Worm (Caenorhabditis elegans) whole organism, L2 larva: ENCODE data around the gene aipr-1.

Source experiments
- C34F6.9 ChIP-seq: fragments of 150-350 bp; optimal IDR thresholded peaks from 2 replicates; lab custom pipeline; 2014; ENCODE audit warnings: missing biosample characterization, missing genetic modification characterization
- F13H6.1 ChIP-seq: sonication (generic microtip); optimal IDR thresholded peaks from 2 replicates; lab custom pipeline; 2016; ENCODE audit warnings: missing genetic modification characterization, missing compliant biosample characterization
- R02D3.7 ChIP-seq: fragments of 150-350 bp; optimal IDR thresholded peaks from 2 replicates; lab custom pipeline; 2014; ENCODE audit warnings: missing biosample characterization, missing genetic modification characterization
- Y55F3AM.14 ChIP-seq: fragments of 200-800 bp; sonication (Bioruptor generic); optimal IDR thresholded peaks from 2 replicates; lab custom pipeline; 2018; ENCODE audit warnings: mild to moderate bottlenecking, missing genetic modification characterization, missing compliant biosample characterization
- ZK546.5 ChIP-seq: sonication (generic microtip); optimal IDR thresholded peaks from 2 replicates; lab custom pipeline; 2017; ENCODE audit warnings: missing biosample characterization, missing genetic modification characterization
- alr-1 ChIP-seq: fragments of 150-350 bp; optimal IDR thresholded peaks from 2 replicates; lab custom pipeline; 2014; ENCODE audit warnings: missing biosample characterization, missing genetic modification characterization
- aly-2 ChIP-seq: fragments of 150-350 bp; optimal IDR thresholded peaks from 2 replicates; lab custom pipeline; 2014; ENCODE audit warnings: missing biosample characterization, missing genetic modification characterization
- ama-1 ChIP-seq: fragments of 150-350 bp; optimal IDR thresholded peaks from 2 replicates; lab custom pipeline; 2018; ENCODE audit warnings: inconsistent platforms
- blmp-1 ChIP-seq: sonication (generic microtip); optimal IDR thresholded peaks from 2 replicates; lab custom pipeline; 2017; ENCODE audit warnings: missing genetic modification characterization, mild to moderate bottlenecking, missing compliant biosample characterization, antibody characterized with exemption, moderate library complexity; ENCODE audit not compliant: insufficient read depth
- ceh-16 ChIP-seq: fragments of 150-350 bp; optimal IDR thresholded peaks from 2 replicates; lab custom pipeline; 2014; ENCODE audit warnings: missing biosample characterization, missing genetic modification characterization
- ceh-82 ChIP-seq: fragments of 150-350 bp; optimal IDR thresholded peaks from 2 replicates; lab custom pipeline; 2014; ENCODE audit warnings: missing biosample characterization, missing genetic modification characterization
- egl-27 ChIP-seq: sonication (generic microtip); optimal IDR thresholded peaks from 3 replicates; lab custom pipeline; 2017; ENCODE audit warnings: missing biosample characterization, missing genetic modification reagents, missing genetic modification characterization
- elt-1 ChIP-seq: fragments of 150-350 bp; optimal IDR thresholded peaks from 2 replicates; lab custom pipeline; 2014; ENCODE audit warnings: missing biosample characterization, missing genetic modification characterization
- elt-3 ChIP-seq: sonication (generic microtip); optimal IDR thresholded peaks from 2 replicates; lab custom pipeline; 2017; ENCODE audit warnings: missing biosample characterization, missing genetic modification characterization
- fos-1 ChIP-seq: fragments of 150-350 bp; optimal IDR thresholded peaks from 2 replicates; lab custom pipeline; 2014; ENCODE audit warnings: missing biosample characterization, missing genetic modification characterization
- gmeb-1 ChIP-seq: fragments of 150-350 bp; optimal IDR thresholded peaks from 2 replicates; lab custom pipeline; 2014; ENCODE audit warnings: missing biosample characterization, missing genetic modification characterization
- lin-11 ChIP-seq: fragments of 150-350 bp; sonication (generic microtip); optimal IDR thresholded peaks from 2 replicates; lab custom pipeline; 2014; ENCODE audit warnings: missing biosample characterization, missing genetic modification characterization, inconsistent platforms, mixed read lengths
- lin-13 ChIP-seq: fragments of 150-350 bp; optimal IDR thresholded peaks from 2 replicates; lab custom pipeline; 2014; ENCODE audit warnings: missing biosample characterization, missing genetic modification reagents, missing genetic modification characterization
- lin-39 ChIP-seq: fragments of 150-350 bp; optimal IDR thresholded peaks from 2 replicates; lab custom pipeline; 2014; ENCODE audit warnings: missing biosample characterization, missing genetic modification reagents, missing genetic modification characterization
- lsy-2 ChIP-seq, 2 experiments: fragments of 150-350 bp in 1 of 2; sonication (generic microtip) in 1 of 2; optimal IDR thresholded peaks; 2 replicates each; lab custom pipeline; 2014 to 2017; ENCODE audit warnings: missing biosample characterization in 2 of 2, missing genetic modification characterization in 2 of 2
- mab-5 ChIP-seq: fragments of 150-350 bp; optimal IDR thresholded peaks from 2 replicates; lab custom pipeline; 2014; ENCODE audit warnings: missing biosample characterization, missing genetic modification characterization
- mbf-1 ChIP-seq: sonication (generic microtip); optimal IDR thresholded peaks from 2 replicates; lab custom pipeline; 2017; ENCODE audit warnings: missing biosample characterization, missing genetic modification characterization
- nhr-11 ChIP-seq: fragments of 150-350 bp; optimal IDR thresholded peaks from 2 replicates; lab custom pipeline; 2014; ENCODE audit warnings: missing biosample characterization, missing genetic modification characterization
- nhr-129 ChIP-seq: fragments of 150-350 bp; optimal IDR thresholded peaks from 2 replicates; lab custom pipeline; 2014; ENCODE audit warnings: missing biosample characterization, missing genetic modification characterization
- nhr-21 ChIP-seq: fragments of 150-350 bp; optimal IDR thresholded peaks from 2 replicates; lab custom pipeline; 2014; ENCODE audit warnings: missing biosample characterization, missing genetic modification characterization
- nhr-237 ChIP-seq: fragments of 150-350 bp; optimal IDR thresholded peaks from 2 replicates; lab custom pipeline; 2014; ENCODE audit warnings: missing biosample characterization, missing genetic modification characterization
- nhr-25 ChIP-seq: fragments of 150-350 bp; sonication (generic microtip); optimal IDR thresholded peaks from 3 replicates; lab custom pipeline; 2014; ENCODE audit warnings: missing biosample characterization, missing genetic modification characterization
- nhr-6 ChIP-seq: fragments of 150-350 bp; optimal IDR thresholded peaks from 2 replicates; lab custom pipeline; 2014; ENCODE audit warnings: missing biosample characterization, missing genetic modification characterization
- peb-1 ChIP-seq: fragments of 150-350 bp; optimal IDR thresholded peaks from 2 replicates; lab custom pipeline; 2014; ENCODE audit warnings: missing biosample characterization, missing genetic modification characterization
- sem-4 ChIP-seq: fragments of 150-350 bp; optimal IDR thresholded peaks from 2 replicates; lab custom pipeline; 2014; ENCODE audit warnings: missing biosample characterization, missing genetic modification reagents, missing genetic modification characterization
- skn-1 ChIP-seq: sonication (generic microtip); optimal IDR thresholded peaks from 2 replicates; lab custom pipeline; 2017; ENCODE audit warnings: missing biosample characterization, missing genetic modification characterization
- sma-3 ChIP-seq: sonication (generic microtip); optimal IDR thresholded peaks from 2 replicates; lab custom pipeline; 2016; ENCODE audit warnings: missing genetic modification reagents, missing genetic modification characterization, missing compliant biosample characterization
- sma-9 ChIP-seq, 2 experiments: fragments of 150-350 bp in 1 of 2; sonication (generic microtip) in 1 of 2; optimal IDR thresholded peaks; 2 replicates each; lab custom pipeline; 2014 to 2016; ENCODE audit warnings: missing genetic modification characterization in 2 of 2, mild to moderate bottlenecking in 1 of 2, missing biosample characterization in 1 of 2, missing compliant biosample characterization in 1 of 2, missing genetic modification reagents in 1 of 2, moderate library complexity in 1 of 2
- snpc-4 ChIP-seq: fragments of 150-350 bp; optimal IDR thresholded peaks from 2 replicates; lab custom pipeline; 2014; ENCODE audit warnings: missing biosample characterization, missing genetic modification characterization
- unc-39 ChIP-seq: fragments of 150-350 bp; optimal IDR thresholded peaks from 2 replicates; lab custom pipeline; 2014; ENCODE audit warnings: missing biosample characterization, missing genetic modification characterization
- unc-55 ChIP-seq: fragments of 150-350 bp; sonication (generic microtip); optimal IDR thresholded peaks from 3 replicates; lab custom pipeline; 2014; ENCODE audit warnings: missing biosample characterization, missing genetic modification reagents, missing genetic modification characterization
- unc-62 ChIP-seq: fragments of 150-350 bp; optimal IDR thresholded peaks from 2 replicates; lab custom pipeline; 2014; ENCODE audit warnings: missing biosample characterization, missing genetic modification reagents, missing genetic modification characterization
- ztf-1 ChIP-seq: fragments of 200-800 bp; sonication (Bioruptor generic); conservative IDR thresholded peaks from 2 replicates; pipeline ENCODE4 v1.3.6; 2022; ENCODE audit warnings: missing genetic modification characterization, missing compliant biosample characterization
- ztf-11 ChIP-seq: sonication (generic microtip); optimal IDR thresholded peaks from 2 replicates; lab custom pipeline; 2017; ENCODE audit warnings: missing biosample characterization, missing genetic modification characterization
- ztf-4 ChIP-seq: fragments of 150-350 bp; optimal IDR thresholded peaks from 2 replicates; lab custom pipeline; 2014; ENCODE audit warnings: missing biosample characterization, missing genetic modification characterization

Gene aipr-1

DNA sequence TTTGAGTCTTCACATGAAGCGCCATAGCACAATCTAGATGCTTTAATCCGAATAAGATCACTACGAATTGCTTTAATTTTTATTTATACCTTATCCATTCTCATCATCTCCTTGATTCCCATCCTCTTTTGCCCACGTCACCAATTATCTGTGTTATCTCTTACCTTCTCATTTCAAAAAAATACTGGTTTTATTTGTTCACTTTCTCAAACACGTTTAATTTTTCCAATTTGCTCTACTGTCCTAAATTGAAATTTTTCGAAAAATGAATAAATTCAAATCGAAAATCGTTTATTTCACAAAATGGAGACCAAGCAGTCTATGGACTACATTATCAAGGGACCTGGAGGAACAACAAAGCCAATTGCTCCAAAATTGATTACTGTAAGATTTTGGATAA lies 27.8 kb upstream of the aipr-1 start, which contains the start of gene F54H5.3:
TSS of gene F54H5.3 (plus strand) at position 301 of the 400 bp plus-strand sequence.
- TF ChIP-seq R02D3.7 (no peak), ama-1 (lab: Kevin White, UChicago) (no peak), sem-4 (tag; lab: Kevin White, UChicago) (no peak), sma-9 (GFP tag; optimal IDR thresholded peaks at IDR 0.05; lab: Kevin White, UChicago) (no peak), sma-9 (tag; optimal IDR thresholded peaks at IDR 0.05; lab: Kevin White, UChicago) (no peak), lsy-2 (tag; optimal IDR thresholded peaks at IDR 0.05; lab: Kevin White, UChicago) (no peak), lin-13 (GFP tag; lab: Kevin White, UChicago) (no peak), mbf-1 (no peak), lin-11 (tag; lab: Kevin White, UChicago) (no peak), nhr-129 (tag; lab: Kevin White, UChicago) (no peak), aly-2 (tag; lab: Kevin White, UChicago) (no peak), snpc-4 (no peak), ceh-82 (tag; lab: Kevin White, UChicago) (no peak), mab-5 (tag; lab: Kevin White, UChicago) (no peak), alr-1 (tag; lab: Kevin White, UChicago) (no peak), ceh-16 (tag; lab: Kevin White, UChicago) (no peak), nhr-237 (tag; lab: Kevin White, UChicago) (no peak), skn-1 (tag; lab: Kevin White, UChicago) (no peak)

DNA sequence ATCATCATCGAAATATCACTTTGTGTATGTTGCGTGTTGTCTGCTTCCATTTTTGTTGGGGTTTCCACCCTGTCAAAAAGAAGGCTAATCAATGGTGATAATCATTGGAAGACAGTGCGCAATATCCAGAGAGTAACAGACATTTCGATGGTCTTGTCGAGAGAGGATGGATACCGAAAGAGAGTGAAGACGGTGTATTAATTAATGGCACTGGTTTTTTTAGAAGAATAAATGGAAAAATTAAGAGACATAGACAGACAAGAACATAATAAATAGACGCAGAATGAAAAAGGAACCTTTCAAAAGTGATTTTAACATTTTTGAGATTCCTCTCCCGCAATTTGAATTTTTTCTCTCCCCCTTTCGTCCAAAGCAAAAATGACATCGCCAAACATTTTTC lies 25.0 kb upstream of the aipr-1 start:
- TF ChIP-seq sma-3 (GFP tag; lab: Kevin White, UChicago) = peak; percentile 14
- TF ChIP-seq sma-9 (GFP tag; optimal IDR thresholded peaks at IDR 0.05; lab: Kevin White, UChicago) = peak; percentile 22
- TF ChIP-seq sma-9 (tag; optimal IDR thresholded peaks at IDR 0.05; lab: Kevin White, UChicago) = no peak
- no peak for TF ChIP-seq Y55F3AM.14 (GFP tag; lab: Kevin White, UChicago)
- TF ChIP-seq blmp-1 (tag; lab: Kevin White, UChicago) = peak; percentile 7
- peak; percentile 53 for TF ChIP-seq nhr-25 (tag; lab: Kevin White, UChicago)
- no peak for TF ChIP-seq nhr-11 (tag; lab: Kevin White, UChicago)
- peak; percentile 6 for TF ChIP-seq nhr-21 (tag; lab: Kevin White, UChicago)

DNA sequence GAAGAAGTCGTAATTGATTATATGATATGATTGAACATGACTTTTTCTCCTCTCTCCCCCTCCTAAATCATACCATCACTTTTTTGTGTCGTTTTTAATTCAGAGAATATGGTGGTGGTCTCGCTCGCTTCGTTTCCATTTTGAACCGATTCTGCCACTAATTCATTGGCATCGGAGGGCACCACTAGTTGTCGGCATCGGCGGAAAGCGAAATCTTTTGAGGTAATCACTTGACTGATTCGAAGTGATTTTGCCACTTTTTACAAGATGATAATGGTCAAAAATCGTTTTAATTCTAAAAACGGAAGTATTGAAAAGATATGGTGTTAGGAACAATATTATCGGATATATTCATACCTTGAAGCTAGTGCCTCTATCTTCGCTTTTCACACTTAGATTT lies 22.7 kb upstream of the aipr-1 start, which contains the start of gene klf-3:
TSS of gene klf-3 (plus strand) at position 109 of the 400 bp plus-strand sequence.
- TF ChIP-seq nhr-21 (tag; lab: Kevin White, UChicago) = no peak
- peak; percentile 1 for TF ChIP-seq blmp-1 (tag; lab: Kevin White, UChicago)

DNA sequence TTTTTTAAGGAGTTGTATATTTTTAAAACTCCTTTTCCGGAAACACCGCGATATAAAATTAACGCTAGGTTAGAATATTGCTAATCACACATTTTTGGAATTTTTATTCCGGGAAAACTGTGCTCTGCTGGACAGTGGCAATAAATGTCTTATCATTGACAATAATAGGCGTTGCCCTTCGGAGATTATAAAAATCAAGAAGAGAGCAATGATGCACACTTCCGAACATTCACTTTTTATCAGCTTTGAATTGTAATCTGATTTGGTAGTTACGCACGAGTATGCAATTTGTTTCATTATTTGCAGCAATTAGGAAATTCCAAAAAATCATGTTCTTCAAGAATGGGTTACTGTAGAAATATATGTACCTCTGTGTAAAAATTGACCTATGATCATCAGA lies 22.1 kb upstream of the aipr-1 start:
- TF ChIP-seq unc-55 (GFP tag; lab: Kevin White, UChicago) (no peak), ceh-82 (tag; lab: Kevin White, UChicago) (no peak), unc-39 (tag; lab: Kevin White, UChicago) (no peak), peb-1 (tag; lab: Kevin White, UChicago) (no peak), sma-3 (GFP tag; lab: Kevin White, UChicago) (no peak), fos-1 (tag; lab: Kevin White, UChicago) (peak; percentile 85), C34F6.9 (no peak), sma-9 (GFP tag; optimal IDR thresholded peaks at IDR 0.05; lab: Kevin White, UChicago) (peak; percentile 38), sma-9 (tag; optimal IDR thresholded peaks at IDR 0.05; lab: Kevin White, UChicago) (no peak), sem-4 (tag; lab: Kevin White, UChicago) (no peak), mbf-1 (no peak), F13H6.1 (tag; lab: Kevin White, UChicago) (no peak), elt-3 (tag; lab: Kevin White, UChicago) (no peak), nhr-237 (tag; lab: Kevin White, UChicago) (no peak), aly-2 (tag; lab: Kevin White, UChicago) (no peak), Y55F3AM.14 (GFP tag; lab: Kevin White, UChicago) (no peak), blmp-1 (tag; lab: Kevin White, UChicago) (no peak)

DNA sequence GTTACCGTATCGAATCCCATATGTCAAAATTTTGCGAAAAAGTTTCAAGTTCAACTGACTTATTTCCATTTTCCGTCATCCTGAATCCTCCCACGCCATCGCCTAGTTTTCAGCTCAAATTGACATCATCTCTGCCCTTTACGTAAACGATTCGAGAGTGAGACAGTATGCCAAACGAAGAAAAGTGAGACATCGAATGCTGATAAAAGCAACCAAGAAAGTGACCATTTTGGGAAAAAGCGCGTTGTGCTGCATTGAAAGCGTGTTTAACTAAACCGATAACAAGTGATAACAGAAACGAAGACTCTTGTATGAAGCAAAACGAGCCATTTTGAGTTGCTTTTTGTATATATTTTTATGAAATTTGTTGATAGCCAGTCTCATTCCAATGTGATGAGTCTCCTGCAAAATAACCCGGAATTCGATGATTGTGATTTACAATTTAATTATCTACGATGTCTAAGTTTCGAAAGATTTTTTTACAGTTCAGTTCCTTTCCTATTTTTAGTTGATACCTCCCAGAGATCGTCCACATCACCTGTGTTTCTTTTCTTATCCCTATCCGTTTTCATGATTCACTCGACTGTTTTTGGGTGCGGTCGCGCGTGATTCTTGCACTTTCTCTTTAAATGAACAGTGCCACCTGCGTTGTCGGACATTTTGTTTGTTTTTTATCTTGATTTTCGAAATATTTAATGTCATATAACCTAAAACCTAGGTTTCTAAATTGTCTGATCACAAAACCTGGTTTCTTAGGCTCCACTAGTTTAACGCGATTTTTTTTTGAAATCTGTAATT lies 21.4 kb upstream of the aipr-1 start:
- TF ChIP-seq ztf-11 (tag; lab: Kevin White, UChicago) (no peak), gmeb-1 (no peak), lin-39 (tag; lab: Kevin White, UChicago) (no peak), elt-1 (tag; lab: Kevin White, UChicago) (no peak), sem-4 (tag; lab: Kevin White, UChicago) (no peak), mab-5 (tag; lab: Kevin White, UChicago) (no peak), elt-3 (tag; lab: Kevin White, UChicago) (no peak), unc-55 (GFP tag; lab: Kevin White, UChicago) (no peak), unc-62 (GFP tag; lab: Kevin White, UChicago) (no peak), ZK546.5 (tag; lab: Kevin White, UChicago) (no peak), aly-2 (tag; lab: Kevin White, UChicago) (no peak), nhr-129 (tag; lab: Kevin White, UChicago) (peak; percentile 12), nhr-6 (tag; lab: Kevin White, UChicago) (no peak), ztf-4 (tag; lab: Kevin White, UChicago) (no peak), ama-1 (lab: Kevin White, UChicago) (no peak), egl-27 (tag; lab: Kevin White, UChicago) (no peak), fos-1 (tag; lab: Kevin White, UChicago) (peak; percentile 92), lsy-2 (tag; optimal IDR thresholded peaks at IDR 0.05; lab: Kevin White, UChicago) (no peak), ztf-1 (no peak), blmp-1 (tag; lab: Kevin White, UChicago) (no peak), nhr-25 (tag; lab: Kevin White, UChicago) (no peak)
